Worm (Caenorhabditis elegans): ENCODE data around the gene F59B2.15.

F59B2.15 gene

DNA sequence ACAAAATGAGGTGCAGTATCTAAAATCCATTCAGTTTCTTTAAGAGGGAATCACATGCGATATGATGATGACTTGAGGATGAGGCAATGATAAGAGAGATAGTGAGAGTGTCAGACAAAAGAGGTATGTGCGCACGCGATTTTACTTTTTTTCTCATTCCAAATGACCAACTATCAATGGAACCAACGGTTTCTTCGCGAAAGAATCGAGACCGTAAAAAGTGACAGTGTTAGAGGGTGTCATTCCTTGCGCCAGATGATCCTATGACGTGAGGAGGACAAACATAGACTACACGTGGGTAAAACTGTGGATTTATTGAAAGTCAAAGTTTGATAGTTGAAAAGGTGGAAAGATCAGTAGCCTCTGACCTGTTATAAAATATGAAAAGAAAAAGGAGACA, 18.6 kb downstream of the F59B2.15 start:
- TF ChIP-seq madf-2 (tag; optimal IDR thresholded peaks at IDR 0.05), result no peak
- no peak for TF ChIP-seq ceh-18 (tag; optimal IDR thresholded peaks at IDR 0.05)
- TF ChIP-seq K09A11.1 (tag; optimal IDR thresholded peaks at IDR 0.05; ENCODE audit: insufficient read depth), result no peak
- no peak for TF ChIP-seq tbx-7 (tag; optimal IDR thresholded peaks at IDR 0.05)
- no peak for TF ChIP-seq pax-1 (tag; optimal IDR thresholded peaks at IDR 0.05)
- no peak for TF ChIP-seq nfya-1 (tag; optimal IDR thresholded peaks at IDR 0.05)
- TF ChIP-seq pha-2 (tag; optimal IDR thresholded peaks at IDR 0.05), result no peak
- TF ChIP-seq pag-3 (tag; optimal IDR thresholded peaks at IDR 0.05; ENCODE audit: borderline replicate concordance), result no peak
- TF ChIP-seq ceh-34 (tag; optimal IDR thresholded peaks at IDR 0.05), result no peak
- no peak for TF ChIP-seq C08G9.2 (tag; optimal IDR thresholded peaks at IDR 0.05)
- no peak for TF ChIP-seq zip-5 (tag; optimal IDR thresholded peaks at IDR 0.05)
- no peak for TF ChIP-seq ceh-14 (tag; optimal IDR thresholded peaks at IDR 0.05)
- no peak for TF ChIP-seq hlh-13 (GFP tag; optimal IDR thresholded peaks at IDR 0.05)
- TF ChIP-seq hlh-15 (tag; optimal IDR thresholded peaks at IDR 0.05), result no peak
- no peak for TF ChIP-seq ref-2 (tag; optimal IDR thresholded peaks at IDR 0.05)

DNA sequence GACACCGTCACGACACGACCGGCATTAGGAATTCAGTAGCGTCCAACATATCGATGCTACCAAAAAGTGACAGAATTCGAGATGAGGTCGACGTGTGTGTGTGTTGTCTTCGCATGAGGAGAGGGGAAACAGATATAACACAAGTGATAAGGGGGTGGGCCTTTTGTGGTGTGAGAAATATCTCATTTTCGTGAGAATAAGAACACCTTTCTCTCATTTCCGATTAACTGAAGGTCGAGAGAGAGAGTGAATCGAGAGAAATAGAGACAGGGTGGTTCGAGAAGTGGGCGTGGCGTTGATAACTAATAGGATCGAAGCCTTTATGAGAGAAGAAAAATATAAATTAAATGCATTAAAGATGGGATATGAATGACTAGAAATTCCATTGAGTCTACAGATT, 19.3 kb downstream of the F59B2.15 start:
- TF ChIP-seq elt-4 (tag; optimal IDR thresholded peaks at IDR 0.05) (no peak), unc-42 (tag; optimal IDR thresholded peaks at IDR 0.05) (no peak), hlh-30 (tag; optimal IDR thresholded peaks at IDR 0.05; ENCODE audit: insufficient read depth) (no peak), fkh-10 (GFP tag; optimal IDR thresholded peaks at IDR 0.05) (no peak), hlh-6 (tag; optimal IDR thresholded peaks at IDR 0.05) (no peak), ceh-6 (GFP tag; optimal IDR thresholded peaks at IDR 0.05) (no peak), nhr-232 (tag; optimal IDR thresholded peaks at IDR 0.05) (no peak), Y22D7AL.16 (tag; optimal IDR thresholded peaks at IDR 0.05) (no peak), hlh-15 (tag; optimal IDR thresholded peaks at IDR 0.05) (no peak), elt-2 (tag; optimal IDR thresholded peaks at IDR 0.05) (no peak)

DNA sequence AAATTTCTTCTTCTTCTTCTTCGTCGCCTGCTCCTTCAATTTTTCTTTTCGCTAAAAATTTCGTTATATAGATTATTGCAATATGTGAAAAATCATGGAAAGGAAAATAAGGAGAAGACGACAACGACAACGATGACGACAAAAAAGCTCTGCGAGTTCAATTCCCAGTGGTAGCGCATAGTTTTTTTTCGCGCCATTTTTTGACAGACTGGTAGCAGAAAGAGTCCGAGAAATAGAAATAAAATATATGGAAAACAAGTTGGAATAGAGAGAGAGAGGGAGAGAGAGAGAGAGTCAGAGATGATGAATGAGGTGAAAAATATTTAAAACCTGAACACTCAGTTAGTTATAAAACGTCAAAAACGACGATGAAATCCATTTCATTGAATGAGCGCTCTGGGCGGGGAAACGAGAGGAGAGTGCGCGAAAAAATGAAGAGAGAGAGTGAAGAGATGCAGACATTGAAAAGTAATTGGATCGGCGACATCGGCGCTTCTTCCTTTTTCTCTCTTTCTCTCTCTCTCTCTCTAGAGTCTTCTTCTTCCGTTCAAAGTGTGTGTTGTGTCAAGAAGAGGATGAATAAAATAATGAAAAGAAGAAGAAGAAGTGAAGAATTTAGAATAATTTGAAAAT, 20.5 kb downstream of the F59B2.15 start, which contains the start of gene pde-2:
Gene pde-2, minus strand, starts transcription at position 51 of the 633 bp plus-strand sequence.
- peak; percentile 1 for TF ChIP-seq ceh-14 (tag; optimal IDR thresholded peaks at IDR 0.05)
- no peak for TF ChIP-seq gmeb-2 (tag; optimal IDR thresholded peaks at IDR 0.05)
- no peak for TF ChIP-seq fkh-10 (GFP tag; optimal IDR thresholded peaks at IDR 0.05)
- peak; percentile 17 for TF ChIP-seq tbx-2 (tag; optimal IDR thresholded peaks at IDR 0.05)
- TF ChIP-seq ceh-31 (tag; optimal IDR thresholded peaks at IDR 0.05), result peak; percentile 61
- TF ChIP-seq ceh-34 (tag; optimal IDR thresholded peaks at IDR 0.05), result peak; percentile 75
- TF ChIP-seq unc-42 (tag; optimal IDR thresholded peaks at IDR 0.05), result peak; percentile 97
- TF ChIP-seq ceh-19 (GFP tag; optimal IDR thresholded peaks at IDR 0.05), result peak; percentile 12
- TF ChIP-seq nfya-1 (tag; optimal IDR thresholded peaks at IDR 0.05), result peak; percentile 21

DNA sequence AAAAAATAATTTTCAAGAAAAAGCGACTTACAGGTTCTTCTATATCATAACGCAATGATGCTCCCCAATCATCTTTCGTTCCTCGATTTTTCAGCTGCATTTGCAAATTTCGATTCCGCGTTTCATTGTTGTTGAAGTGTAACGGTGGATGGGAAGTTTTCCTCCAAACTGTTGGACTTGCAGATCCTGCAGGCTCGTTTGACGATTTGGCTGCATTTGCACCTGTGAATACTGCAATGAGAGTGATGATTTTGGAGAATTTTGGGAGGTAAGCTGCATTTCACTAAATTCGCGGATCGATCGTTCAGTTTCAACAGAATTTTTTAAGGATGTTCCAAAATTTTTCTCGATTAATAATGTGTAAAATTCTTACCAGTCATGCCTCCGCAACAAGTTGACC, 21.6 kb downstream of the F59B2.15 start:
- TF ChIP-seq ceh-45 (GFP tag; IDR thresholded peaks at IDR 0.05), result no peak
- no peak for TF ChIP-seq ceh-14 (tag; optimal IDR thresholded peaks at IDR 0.05)
- no peak for TF ChIP-seq Y22D7AL.16 (tag; optimal IDR thresholded peaks at IDR 0.05)
- no peak for TF ChIP-seq ceh-30 (tag; optimal IDR thresholded peaks at IDR 0.05)
- TF ChIP-seq hlh-30 (tag; optimal IDR thresholded peaks at IDR 0.05; ENCODE audit: insufficient read depth), result no peak
- no peak for TF ChIP-seq rnt-1 (tag; optimal IDR thresholded peaks at IDR 0.05)
- TF ChIP-seq hlh-13 (GFP tag; optimal IDR thresholded peaks at IDR 0.05), result no peak
- TF ChIP-seq ceh-31 (tag; optimal IDR thresholded peaks at IDR 0.05), result no peak
- no peak for TF ChIP-seq ttx-3 (tag; optimal IDR thresholded peaks at IDR 0.05)
- no peak for TF ChIP-seq ceh-2 (tag; optimal IDR thresholded peaks at IDR 0.05)
- no peak for TF ChIP-seq ahr-1 (tag; optimal IDR thresholded peaks at IDR 0.05)
- no peak for TF ChIP-seq nhr-232 (tag; optimal IDR thresholded peaks at IDR 0.05)
- no peak for TF ChIP-seq K02D7.2 (tag; optimal IDR thresholded peaks at IDR 0.05)
- TF ChIP-seq elt-4 (tag; optimal IDR thresholded peaks at IDR 0.05), result no peak
- TF ChIP-seq ceh-6 (GFP tag; optimal IDR thresholded peaks at IDR 0.05), result no peak
- TF ChIP-seq lin-11 (tag; optimal IDR thresholded peaks at IDR 0.05), result no peak
- TF ChIP-seq hlh-6 (tag; optimal IDR thresholded peaks at IDR 0.05), result no peak
- no peak for TF ChIP-seq madf-2 (tag; optimal IDR thresholded peaks at IDR 0.05)
- TF ChIP-seq sox-4 (tag; optimal IDR thresholded peaks at IDR 0.05), result no peak
